Fruit fly (Drosophila melanogaster) whole organism: ENCODE measurements around the gene CG3473.

ENCODE experiments used
- CG8478 ChIP-seq: fragments of >200 bp; optimal IDR thresholded peaks from 2 replicates; lab custom pipeline; 2018; ENCODE audit warnings: inconsistent platforms
- pan ChIP-seq: fragments of >200 bp; optimal IDR thresholded peaks from 2 replicates; lab custom pipeline; 2017
- psq ChIP-seq: fragments of >200 bp; optimal IDR thresholded peaks from 2 replicates; lab custom pipeline; 2017

dm6 chr2L:14550653-14551352 is 12.7 kb downstream of the CG3473 start:
- TF ChIP-seq psq (lab: Kevin White, UChicago) (no peak), pan (lab: Kevin White, UChicago) (no peak), CG8478 (lab: Kevin White, UChicago) (no peak)
